Fruit fly (Drosophila melanogaster): ENCODE measurements around the gene lmgA.

DNA sequence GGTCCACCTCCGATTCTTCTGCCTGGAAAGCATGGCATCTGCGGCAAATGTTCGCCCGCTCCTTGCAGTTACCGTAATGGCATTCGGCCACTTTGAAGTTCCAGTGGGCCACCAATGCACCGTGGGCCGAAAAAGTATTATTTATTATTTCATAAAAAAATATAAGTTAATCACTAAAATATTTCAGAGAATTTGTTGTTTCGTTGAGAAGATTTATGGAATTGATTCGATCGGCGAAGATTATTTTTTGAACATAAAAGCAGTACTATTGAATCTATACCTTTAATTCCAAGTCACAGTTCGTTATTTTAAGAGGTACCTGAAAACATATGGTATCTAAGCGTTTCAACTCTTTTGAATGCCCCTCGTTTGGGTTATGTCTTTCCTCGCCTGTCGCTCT, 45.8 kb upstream of the lmgA start:
- TF ChIP-seq woc (GFP tag; optimal IDR thresholded peaks at IDR 0.05) (no peak), jim (GFP tag; optimal IDR thresholded peaks at IDR 0.05) (no peak), pan (optimal IDR thresholded peaks at IDR 0.05) (no peak), Rel (GFP tag; optimal IDR thresholded peaks at IDR 0.05) (no peak), Rel (tag; optimal IDR thresholded peaks at IDR 0.05) (no peak), CG32264 (GFP tag; optimal IDR thresholded peaks at IDR 0.05) (no peak), foxo (GFP tag; optimal IDR thresholded peaks at IDR 0.05) (peak in 1 of 2 experiments; percentile 3), dl (GFP tag; optimal IDR thresholded peaks at IDR 0.05; ENCODE audit: insufficient read depth in 1 of 2, partially characterized antibody in 2 of 2) (no peak), Myc (optimal IDR thresholded peaks at IDR 0.05) (no peak), dmrt93B (GFP tag; optimal IDR thresholded peaks at IDR 0.05) (no peak), Dif (GFP tag; optimal IDR thresholded peaks at IDR 0.05; ENCODE audit: partially characterized antibody) (no peak), rgr (GFP tag; optimal IDR thresholded peaks at IDR 0.05) (no peak), dsf (GFP tag; optimal IDR thresholded peaks at IDR 0.05; ENCODE audit: borderline replicate concordance) (no peak), GATAd (GFP tag; optimal IDR thresholded peaks at IDR 0.05) (no peak)

All from whole organism, wandering third instar larva.